Worm (Caenorhabditis elegans) whole organism, L1 larva: ENCODE measurements around the gene famh-136.

ENCODE experiments used
- F16B12.6 ChIP-seq: fragments of 150-350 bp; optimal IDR thresholded peaks from 2 replicates; lab custom pipeline; 2014; ENCODE audit warnings: missing biosample characterization, missing genetic modification characterization
- aly-2 ChIP-seq: fragments of 150-350 bp; optimal IDR thresholded peaks from 2 replicates; lab custom pipeline; 2014; ENCODE audit warnings: missing biosample characterization, missing genetic modification characterization
- blmp-1 ChIP-seq: fragments of 150-350 bp; optimal IDR thresholded peaks from 2 replicates; lab custom pipeline; 2014; ENCODE audit warnings: missing biosample characterization, missing genetic modification characterization
- fkh-10 ChIP-seq: sonication (generic microtip); optimal IDR thresholded peaks from 2 replicates; lab custom pipeline; 2017; ENCODE audit warnings: missing biosample characterization, missing genetic modification reagents, missing genetic modification characterization
- fos-1 ChIP-seq: fragments of 150-350 bp; optimal IDR thresholded peaks from 2 replicates; lab custom pipeline; 2014; ENCODE audit warnings: missing biosample characterization, missing genetic modification characterization
- lsy-2 ChIP-seq, 2 experiments: fragments of 150-350 bp; optimal IDR thresholded peaks; 2 replicates each; lab custom pipeline; 2014; ENCODE audit warnings: missing biosample characterization in 2 of 2, missing genetic modification characterization in 2 of 2

DNA sequence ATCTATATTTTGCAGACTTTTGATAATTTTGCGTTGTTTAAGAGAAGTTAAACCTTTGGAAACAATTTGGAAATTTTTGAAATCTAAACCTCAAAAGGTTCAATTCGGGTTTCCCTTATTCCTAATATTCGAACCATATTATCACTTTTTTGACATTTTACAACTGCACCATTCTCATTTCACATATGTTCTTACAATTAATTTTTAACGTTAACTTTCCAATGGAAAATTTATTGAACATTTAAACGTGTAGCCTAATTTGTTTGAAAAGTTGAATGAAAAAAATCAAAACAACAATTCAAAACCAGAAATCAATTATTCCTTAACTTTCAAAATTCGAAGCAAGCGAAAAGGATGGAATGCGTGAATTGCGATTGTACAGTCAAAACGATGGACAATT, 36.4 kb downstream of the famh-136 start, which contains the start of gene ZK637.12:
- TF ChIP-seq blmp-1 (tag; lab: Kevin White, UChicago) (no peak), F16B12.6 (tag; lab: Kevin White, UChicago) (no peak), aly-2 (no peak), fkh-10 (no peak), lsy-2 (tag; optimal IDR thresholded peaks at IDR 0.05; lab: Kevin White, UChicago) (no peak), fos-1 (tag; lab: Kevin White, UChicago) (no peak)
